Worm (Caenorhabditis elegans) whole organism, L3 larva: ENCODE results near the gene nhr-114.

Experiments
- ZK546.5 ChIP-seq: sonication (generic microtip); optimal IDR thresholded peaks from 2 replicates; lab custom pipeline; 2017; ENCODE audit warnings: missing biosample characterization, missing genetic modification characterization
- aly-2 ChIP-seq: fragments of 150-350 bp; optimal IDR thresholded peaks from 2 replicates; lab custom pipeline; 2014; ENCODE audit warnings: missing biosample characterization, missing genetic modification characterization
- ama-1 ChIP-seq: fragments of 150-350 bp; optimal IDR thresholded peaks from 2 replicates; lab custom pipeline; 2018
- ceh-28 ChIP-seq: fragments of 150-350 bp; optimal IDR thresholded peaks from 2 replicates; lab custom pipeline; 2014; ENCODE audit warnings: missing biosample characterization, missing genetic modification reagents, missing genetic modification characterization
- ceh-82 ChIP-seq: fragments of 150-350 bp; optimal IDR thresholded peaks from 2 replicates; lab custom pipeline; 2014; ENCODE audit warnings: missing biosample characterization, missing genetic modification characterization
- egl-27 ChIP-seq: sonication (generic microtip); optimal IDR thresholded peaks from 4 replicates; lab custom pipeline; 2017; ENCODE audit warnings: missing biosample characterization, missing genetic modification reagents, missing genetic modification characterization
- elt-2 ChIP-seq: sonication (generic microtip); optimal IDR thresholded peaks from 2 replicates; lab custom pipeline; 2016; ENCODE audit warnings: missing genetic modification reagents, mild to moderate bottlenecking, missing genetic modification characterization, missing compliant biosample characterization
- elt-3 ChIP-seq, 3 experiments: fragments of 150-350 bp in 1 of 3; sonication (generic microtip) in 2 of 3; optimal IDR thresholded peaks; 2 replicates in 2 of 3; 4 replicates in 1 of 3; lab custom pipeline; 2014 to 2017; ENCODE audit warnings: missing biosample characterization in 3 of 3, missing genetic modification characterization in 3 of 3
- eor-1 ChIP-seq, 2 experiments: fragments of 150-350 bp; optimal IDR thresholded peaks; 2 replicates each; lab custom pipeline; 2014 to 2018; ENCODE audit warnings: missing biosample characterization in 2 of 2, missing genetic modification characterization in 2 of 2
- fkh-10 ChIP-seq: sonication (generic microtip); optimal IDR thresholded peaks from 2 replicates; lab custom pipeline; 2017; ENCODE audit warnings: missing biosample characterization, missing genetic modification reagents, missing genetic modification characterization
- fos-1 ChIP-seq: fragments of 150-350 bp; optimal IDR thresholded peaks from 2 replicates; lab custom pipeline; 2014; ENCODE audit warnings: missing biosample characterization, missing genetic modification characterization
- hmg-11 ChIP-seq: sonication (generic microtip); optimal IDR thresholded peaks from 2 replicates; lab custom pipeline; 2016; ENCODE audit warnings: missing genetic modification characterization, missing compliant biosample characterization
- lin-15B ChIP-seq: fragments of 150-350 bp; optimal IDR thresholded peaks from 2 replicates; lab custom pipeline; 2014; ENCODE audit warnings: missing biosample characterization, missing genetic modification characterization
- lin-39 ChIP-seq: fragments of 150-350 bp; optimal IDR thresholded peaks from 2 replicates; lab custom pipeline; 2018; ENCODE audit warnings: missing biosample characterization, missing genetic modification reagents, missing genetic modification characterization
- lsy-12 ChIP-seq: sonication (generic microtip); optimal IDR thresholded peaks from 2 replicates; lab custom pipeline; 2016; ENCODE audit warnings: mild to moderate bottlenecking, missing genetic modification characterization, missing compliant biosample characterization
- mdl-1 ChIP-seq: fragments of 150-350 bp; optimal IDR thresholded peaks from 2 replicates; lab custom pipeline; 2014; ENCODE audit warnings: missing biosample characterization, missing genetic modification characterization
- mml-1 ChIP-seq: fragments of 150-350 bp; sonication (generic microtip); optimal IDR thresholded peaks from 3 replicates; lab custom pipeline; 2014; ENCODE audit warnings: missing biosample characterization, missing genetic modification characterization
- nfya-1 ChIP-seq: sonication (generic microtip); optimal IDR thresholded peaks from 2 replicates; lab custom pipeline; 2017; ENCODE audit warnings: missing genetic modification characterization, mild to moderate bottlenecking, missing compliant biosample characterization, antibody characterized with exemption, moderate library complexity; ENCODE audit not compliant: insufficient read depth
- nhr-11 ChIP-seq: fragments of 150-350 bp; optimal IDR thresholded peaks from 2 replicates; lab custom pipeline; 2014; ENCODE audit warnings: missing biosample characterization, missing genetic modification characterization
- nhr-12 ChIP-seq: fragments of 150-350 bp; optimal IDR thresholded peaks from 2 replicates; lab custom pipeline; 2014; ENCODE audit warnings: missing biosample characterization, missing genetic modification characterization
- nhr-23 ChIP-seq: fragments of 150-350 bp; optimal IDR thresholded peaks from 2 replicates; lab custom pipeline; 2014; ENCODE audit warnings: missing biosample characterization, missing genetic modification reagents, missing genetic modification characterization
- nhr-237 ChIP-seq: fragments of 150-350 bp; optimal IDR thresholded peaks from 2 replicates; lab custom pipeline; 2014; ENCODE audit warnings: missing biosample characterization, missing genetic modification characterization
- nhr-28 ChIP-seq: fragments of 150-350 bp; optimal IDR thresholded peaks from 2 replicates; lab custom pipeline; 2014; ENCODE audit warnings: missing biosample characterization, missing genetic modification characterization
- nhr-76 ChIP-seq: fragments of 150-350 bp; sonication (generic microtip); optimal IDR thresholded peaks from 5 replicates; lab custom pipeline; 2014; ENCODE audit warnings: missing biosample characterization, missing genetic modification characterization
- nhr-77 ChIP-seq: fragments of 150-350 bp; optimal IDR thresholded peaks from 2 replicates; lab custom pipeline; 2014; ENCODE audit warnings: missing biosample characterization, missing genetic modification characterization
- pha-4 ChIP-seq: fragments of 150-350 bp; optimal IDR thresholded peaks from 2 replicates; lab custom pipeline; 2014; ENCODE audit warnings: missing biosample characterization, missing genetic modification reagents, missing genetic modification characterization
- pqm-1 ChIP-seq: fragments of 150-350 bp; optimal IDR thresholded peaks from 2 replicates; lab custom pipeline; 2017; ENCODE audit warnings: missing biosample characterization, missing genetic modification characterization, inconsistent platforms
- skn-1 ChIP-seq: fragments of 150-350 bp; optimal IDR thresholded peaks from 2 replicates; lab custom pipeline; 2014; ENCODE audit warnings: missing biosample characterization, missing genetic modification characterization
- tbx-2 ChIP-seq: sonication (generic microtip); optimal IDR thresholded peaks from 2 replicates; lab custom pipeline; 2016; ENCODE audit warnings: mild to moderate bottlenecking, missing genetic modification characterization, missing compliant biosample characterization
- unc-39 ChIP-seq: sonication (generic microtip); optimal IDR thresholded peaks from 4 replicates; lab custom pipeline; 2017; ENCODE audit warnings: missing biosample characterization, missing genetic modification characterization
- unc-62 ChIP-seq: fragments of 150-350 bp; sonication (generic microtip); optimal IDR thresholded peaks from 4 replicates; lab custom pipeline; 2014; ENCODE audit warnings: missing biosample characterization, missing genetic modification reagents, missing genetic modification characterization
- ztf-11 ChIP-seq: fragments of 150-350 bp; optimal IDR thresholded peaks from 2 replicates; lab custom pipeline; 2014; ENCODE audit warnings: missing biosample characterization, missing genetic modification characterization
- ztf-4 ChIP-seq: fragments of 150-350 bp; optimal IDR thresholded peaks from 2 replicates; lab custom pipeline; 2014; ENCODE audit warnings: missing biosample characterization, missing genetic modification characterization

nhr-114 gene

ce11 chrV:4162922-4163321, 24.1 kb upstream of the nhr-114 start, which contains the start of gene Y45G5AM.4:
Y45G5AM.4 (plus strand) TSS chrV:4163222.
- no peak for TF ChIP-seq unc-62 (GFP tag; lab: Kevin White, UChicago)
- TF ChIP-seq egl-27 (tag; lab: Kevin White, UChicago): no peak
- TF ChIP-seq nhr-77: no peak
- TF ChIP-seq nhr-12 (tag; lab: Kevin White, UChicago): no peak
- TF ChIP-seq lin-39 (tag; lab: Kevin White, UChicago): no peak
- no peak for TF ChIP-seq fos-1 (tag; lab: Kevin White, UChicago)

- TF ChIP-seq elt-3 (tag; optimal IDR thresholded peaks at IDR 0.05; lab: Kevin White, UChicago) (no peak), nhr-77 (no peak), skn-1 (tag; lab: Kevin White, UChicago) (no peak), nhr-11 (tag; lab: Kevin White, UChicago) (no peak), ZK546.5 (tag; lab: Kevin White, UChicago) (no peak), nhr-237 (tag; lab: Kevin White, UChicago) (no peak), ztf-11 (tag; lab: Kevin White, UChicago) (no peak), pha-4 (no peak), ceh-82 (tag; lab: Kevin White, UChicago) (no peak), elt-2 (tag; lab: Kevin White, UChicago) (no peak), ama-1 (lab: Kevin White, UChicago) (no peak), aly-2 (tag; lab: Kevin White, UChicago) (no peak), lin-15B (tag; lab: Kevin White, UChicago) (no peak), tbx-2 (tag; lab: Kevin White, UChicago) (no peak), fos-1 (tag; lab: Kevin White, UChicago) (no peak), ztf-4 (no peak), nhr-23 (no peak), mdl-1 (tag; lab: Kevin White, UChicago) (no peak), pqm-1 (tag; lab: Kevin White, UChicago) (peak; percentile 32), nhr-28 (tag; lab: Kevin White, UChicago) (no peak), nfya-1 (tag; lab: Kevin White, UChicago) (peak; percentile 4), hmg-11 (tag; lab: Kevin White, UChicago) (peak; percentile 13), fkh-10 (GFP tag; lab: Kevin White, UChicago) (no peak), lsy-12 (tag; lab: Kevin White, UChicago) (no peak), ceh-28 (tag; lab: Kevin White, UChicago) (no peak)
Measured at ce11 chrV:4164504-4164959, 22.5 kb upstream of the nhr-114 start, which contains the start of gene Y45G5AM.3. Y45G5AM.3 (plus strand) TSS chrV:4164554.

- TF ChIP-seq pha-4 (no peak), nfya-1 (tag; lab: Kevin White, UChicago) (peak; percentile 95), nhr-28 (tag; lab: Kevin White, UChicago) (no peak)
Measured at ce11 chrV:4168045-4168444, 19.0 kb upstream of the nhr-114 start.

ce11 chrV:4169658-4170057, 17.3 kb upstream of the nhr-114 start:
- no peak for TF ChIP-seq nhr-237 (tag; lab: Kevin White, UChicago)
- peak; percentile 50 for TF ChIP-seq lin-15B (tag; lab: Kevin White, UChicago)

ce11 chrV:4170138-4170537, 16.9 kb upstream of the nhr-114 start, which contains the start of gene Y45G5AM.7:
Y45G5AM.7 (minus strand) TSS chrV:4170238.
- TF ChIP-seq eor-1 (tag; optimal IDR thresholded peaks at IDR 0.05; lab: Kevin White, UChicago) (no peak), unc-39 (tag; lab: Kevin White, UChicago) (no peak)

ce11 chrV:4175624-4176023, 11.4 kb upstream of the nhr-114 start, which contains the start of the genes coh-4 and pid-5:
coh-4 (minus strand) TSS chrV:4175640.
pid-5 (plus strand) TSS chrV:4175882.
- TF ChIP-seq fkh-10 (GFP tag; lab: Kevin White, UChicago) (no peak), elt-3 (tag; optimal IDR thresholded peaks at IDR 0.05; lab: Kevin White, UChicago) (no peak), nhr-76 (tag; lab: Kevin White, UChicago) (no peak), lin-39 (tag; lab: Kevin White, UChicago) (no peak), lin-15B (tag; lab: Kevin White, UChicago) (no peak), pqm-1 (tag; lab: Kevin White, UChicago) (no peak), mml-1 (tag; lab: Kevin White, UChicago) (no peak), skn-1 (tag; lab: Kevin White, UChicago) (no peak), ceh-28 (tag; lab: Kevin White, UChicago) (no peak), hmg-11 (tag; lab: Kevin White, UChicago) (no peak), eor-1 (tag; optimal IDR thresholded peaks at IDR 0.05; lab: Kevin White, UChicago) (no peak), mdl-1 (tag; lab: Kevin White, UChicago) (no peak)
